Worm (Caenorhabditis elegans) whole organism, early embryonic: ENCODE data around the gene B0334.4.

ENCODE experiments used
- B0310.2 ChIP-seq: sonication (generic microtip); optimal IDR thresholded peaks from 2 replicates; lab custom pipeline; 2016; ENCODE audit warnings: mild to moderate bottlenecking, missing genetic modification characterization, missing compliant biosample characterization
- ama-1 ChIP-seq: fragments of 150-350 bp; optimal IDR thresholded peaks from 2 replicates; lab custom pipeline; 2014
- ceh-13 ChIP-seq: fragments of 200-800 bp; sonication (Bioruptor generic); optimal IDR thresholded peaks from 2 replicates; lab custom pipeline; 2018; ENCODE audit warnings: mild to moderate bottlenecking, missing genetic modification characterization, missing compliant biosample characterization
- ceh-36 ChIP-seq: sonication (generic microtip); optimal IDR thresholded peaks from 2 replicates; lab custom pipeline; 2016; ENCODE audit warnings: missing genetic modification characterization, inconsistent platforms, missing compliant biosample characterization
- ets-7 ChIP-seq: sonication (generic microtip); optimal IDR thresholded peaks from 2 replicates; lab custom pipeline; 2016; ENCODE audit warnings: missing genotype, missing genetic modification characterization, missing compliant biosample characterization
- flt-1 ChIP-seq: fragments of 200-800 bp; sonication (Bioruptor generic); IDR thresholded peaks from 2 replicates; pipeline ENCODE4 v1.3.6; 2022; ENCODE audit warnings: missing genetic modification characterization, missing compliant biosample characterization
- scrt-1 ChIP-seq: fragments of 200-800 bp; sonication (Bioruptor generic); IDR thresholded peaks from 2 replicates; pipeline ENCODE4 v1.3.6; 2022; ENCODE audit warnings: missing genetic modification characterization, missing compliant biosample characterization
- sea-1 ChIP-seq: fragments of 200-800 bp; sonication (Bioruptor generic); conservative IDR thresholded peaks from 2 replicates; pipeline ENCODE4 v1.3.6; 2022; ENCODE audit warnings: missing genetic modification characterization, missing compliant biosample characterization
- tbx-11 ChIP-seq: fragments of 200-800 bp; sonication (Bioruptor generic); IDR thresholded peaks from 2 replicates; pipeline ENCODE4 v1.3.6; 2022; ENCODE audit warnings: missing genetic modification characterization, missing compliant biosample characterization
- tra-4 ChIP-seq: sonication (generic microtip); optimal IDR thresholded peaks from 2 replicates; lab custom pipeline; 2017; ENCODE audit warnings: missing genetic modification characterization, missing compliant biosample characterization

DNA sequence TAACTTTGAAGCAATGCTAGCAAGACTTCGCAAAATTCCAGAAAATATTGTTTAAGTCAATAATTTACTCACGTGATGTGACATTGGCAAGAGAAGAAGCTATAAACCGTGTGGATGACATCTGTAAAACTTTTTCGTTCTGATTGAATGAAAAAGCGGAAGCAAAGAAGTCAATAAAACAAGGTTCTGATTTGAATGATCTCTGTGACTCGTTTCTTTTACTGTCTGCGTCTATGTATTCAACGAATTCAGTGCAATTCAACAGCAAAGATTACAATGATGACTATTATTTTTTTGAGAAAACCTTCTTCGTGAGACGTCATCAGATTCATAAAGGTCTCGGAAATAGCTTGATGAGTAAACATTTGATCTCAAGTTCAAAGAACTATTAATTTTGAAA, 2.6 kb upstream of the B0334.4 start, which contains the start of gene hacl-1:
- no peak for TF ChIP-seq tbx-11 (GFP tag; lab: Robert Waterston, UW)
- no peak for TF ChIP-seq B0310.2
- TF ChIP-seq ama-1 (lab: Kevin White, UChicago), result no peak
- no peak for TF ChIP-seq tra-4 (tag; lab: Kevin White, UChicago)
- TF ChIP-seq scrt-1 (GFP tag; lab: Robert Waterston, UW), result no peak
- no peak for TF ChIP-seq ceh-36
- TF ChIP-seq flt-1 (GFP tag; lab: Robert Waterston, UW), result no peak
- TF ChIP-seq ceh-13 (GFP tag; lab: Kevin White, UChicago), result no peak
- no peak for TF ChIP-seq sea-1 (GFP tag; lab: Robert Waterston, UW)
- TF ChIP-seq ets-7 (tag; lab: Kevin White, UChicago), result no peak
